Worm (Caenorhabditis elegans) whole organism, young adult: ENCODE results near the gene uba-1.
A peak's percentile ranks its signal among the peaks of the same experiment; 100 is the strongest.

ENCODE experiments used
- B0019.2 ChIP-seq: fragments of 200-800 bp; sonication (Bioruptor generic); conservative IDR thresholded peaks from 2 replicates; pipeline ENCODE4 v1.3.6; 2022; ENCODE audit warnings: missing genetic modification reagents, missing genetic modification characterization, missing compliant biosample characterization
- B0336.3 ChIP-seq: fragments of 200-800 bp; sonication (Bioruptor generic); IDR thresholded peaks from 2 replicates; pipeline ENCODE4 v1.3.6; 2022; ENCODE audit warnings: missing genetic modification characterization, missing compliant biosample characterization
- D2030.7 ChIP-seq: fragments of 200-800 bp; sonication (Bioruptor generic); IDR thresholded peaks from 2 replicates; pipeline ENCODE4 v1.3.6; 2022; ENCODE audit warnings: missing genetic modification reagents, missing genetic modification characterization, missing compliant biosample characterization
- F39B2.1 ChIP-seq: fragments of 200-800 bp; sonication (Bioruptor generic); IDR thresholded peaks from 2 replicates; pipeline ENCODE4 v1.3.6; 2022; ENCODE audit warnings: missing genetic modification reagents, missing genetic modification characterization, missing compliant biosample characterization
- F49E8.2 ChIP-seq: sonication (generic microtip); optimal IDR thresholded peaks from 3 replicates; lab custom pipeline; 2017; ENCODE audit warnings: missing genetic modification characterization, mild to moderate bottlenecking, missing compliant biosample characterization, antibody characterized with exemption, moderate library complexity; ENCODE audit not compliant: insufficient read depth
- K12H6.12 ChIP-seq: fragments of 200-800 bp; sonication (Bioruptor generic); optimal IDR thresholded peaks from 2 replicates; lab custom pipeline; 2018; ENCODE audit warnings: mild to moderate bottlenecking, missing genetic modification characterization, missing compliant biosample characterization
- Y53F4B.3 ChIP-seq: fragments of 200-800 bp; sonication (Bioruptor generic); IDR thresholded peaks from 2 replicates; pipeline ENCODE4 v1.3.6; 2022; ENCODE audit warnings: missing genetic modification reagents, missing genetic modification characterization, missing compliant biosample characterization
- Y56A3A.18 ChIP-seq: fragments of 200-800 bp; sonication (Bioruptor generic); IDR thresholded peaks from 2 replicates; pipeline ENCODE4 v1.3.6; 2022; ENCODE audit warnings: missing genetic modification reagents, missing genetic modification characterization, missing compliant biosample characterization
- ZK185.1 ChIP-seq: sonication (generic microtip); optimal IDR thresholded peaks from 2 replicates; lab custom pipeline; 2016; ENCODE audit warnings: mild to moderate bottlenecking, missing genetic modification characterization, missing compliant biosample characterization; ENCODE audit not compliant: poor library complexity, severe bottlenecking
- ama-1 ChIP-seq, 3 experiments: fragments of 150-350 bp in 1 of 3; sonication (generic microtip) in 2 of 3; optimal IDR thresholded peaks; 2 replicates each; lab custom pipeline; 2014 to 2018; ENCODE audit warnings: missing biosample characterization in 2 of 3, missing genetic modification characterization in 2 of 3, missing genetic modification reagents in 2 of 3
- aptf-3 ChIP-seq: fragments of 200-800 bp; sonication (Bioruptor generic); IDR thresholded peaks from 2 replicates; pipeline ENCODE4 v1.3.6; 2022; ENCODE audit warnings: missing genetic modification characterization, missing compliant biosample characterization
- bed-1 ChIP-seq: fragments of 200-800 bp; sonication (Bioruptor generic); IDR thresholded peaks from 2 replicates; pipeline ENCODE4 v1.3.6; 2022; ENCODE audit warnings: missing genetic modification reagents, missing genetic modification characterization, missing compliant biosample characterization
- cebp-1 ChIP-seq, 2 experiments: fragments of 200-800 bp in 1 of 2; sonication (Bioruptor generic) in 1 of 2; sonication (generic microtip) in 1 of 2; IDR thresholded peaks in 1 of 2; optimal IDR thresholded peaks in 1 of 2; 2 replicates each; pipeline versions ENCODE4 v1.3.6 to Lab custom; 2017 to 2022; ENCODE audit warnings: missing compliant biosample characterization in 2 of 2, missing genetic modification characterization in 2 of 2, mild to moderate bottlenecking in 1 of 2, missing genetic modification reagents in 1 of 2, moderate library complexity in 1 of 2
- ceh-40 ChIP-seq: fragments of 200-800 bp; sonication (Bioruptor generic); IDR thresholded peaks from 2 replicates; pipeline ENCODE4 v1.3.6; 2022; ENCODE audit warnings: missing genetic modification characterization, missing compliant biosample characterization
- ceh-91 ChIP-seq: fragments of 200-800 bp; sonication (Bioruptor generic); IDR thresholded peaks from 2 replicates; pipeline ENCODE4 v1.3.6; 2022; ENCODE audit warnings: missing genetic modification reagents, missing genetic modification characterization, missing compliant biosample characterization
- dox-1 ChIP-seq: fragments of 200-800 bp; sonication (Bioruptor generic); IDR thresholded peaks from 2 replicates; pipeline ENCODE4 v1.3.6; 2022; ENCODE audit warnings: missing genetic modification reagents, missing genetic modification characterization, missing compliant biosample characterization
- dpff-1 ChIP-seq: sonication (generic microtip); optimal IDR thresholded peaks from 2 replicates; lab custom pipeline; 2017; ENCODE audit warnings: mild to moderate bottlenecking, missing genetic modification characterization, missing compliant biosample characterization
- efl-1 ChIP-seq: fragments of 150-350 bp; optimal IDR thresholded peaks from 2 replicates; lab custom pipeline; 2014; ENCODE audit warnings: missing biosample characterization, missing genetic modification reagents, missing genetic modification characterization
- ets-4 ChIP-seq: fragments of 200-800 bp; sonication (Bioruptor generic); optimal IDR thresholded peaks from 2 replicates; lab custom pipeline; 2018; ENCODE audit warnings: mild to moderate bottlenecking, missing genetic modification characterization, missing compliant biosample characterization
- gei-17 ChIP-seq: fragments of 200-800 bp; sonication (Bioruptor generic); optimal IDR thresholded peaks from 2 replicates; lab custom pipeline; 2018; ENCODE audit warnings: mild to moderate bottlenecking, missing genetic modification characterization, missing compliant biosample characterization
- him-1 ChIP-seq: sonication (generic microtip); optimal IDR thresholded peaks from 2 replicates; lab custom pipeline; 2016; ENCODE audit warnings: missing genotype, missing genetic modification reagents, missing genetic modification characterization, missing compliant biosample characterization
- hmg-1.2 ChIP-seq: fragments of 200-800 bp; sonication (Bioruptor generic); IDR thresholded peaks from 2 replicates; pipeline ENCODE4 v1.3.6; 2022; ENCODE audit warnings: missing genetic modification reagents, missing genetic modification characterization, missing compliant biosample characterization
- hrde-1 ChIP-seq: sonication (generic microtip); optimal IDR thresholded peaks from 2 replicates; lab custom pipeline; 2016; ENCODE audit warnings: missing genetic modification characterization, mild to moderate bottlenecking, missing compliant biosample characterization, moderate library complexity, missing genotype, missing genetic modification reagents, borderline replicate concordance
- let-607 ChIP-seq, 2 experiments: fragments of 200-800 bp in 1 of 2; sonication (Bioruptor generic) in 1 of 2; sonication (generic microtip) in 1 of 2; optimal IDR thresholded peaks; 2 replicates each; lab custom pipeline; 2016 to 2018; ENCODE audit warnings: mild to moderate bottlenecking in 2 of 2, missing compliant biosample characterization in 2 of 2, missing genetic modification characterization in 2 of 2, moderate library complexity in 2 of 2, missing genotype in 1 of 2
- lin-26 ChIP-seq: fragments of 200-800 bp; sonication (Bioruptor generic); IDR thresholded peaks from 2 replicates; pipeline ENCODE4 v1.3.6; 2022; ENCODE audit warnings: missing genetic modification reagents, missing genetic modification characterization, missing compliant biosample characterization
- lin-54 ChIP-seq: fragments of 200-800 bp; sonication (Bioruptor generic); optimal IDR thresholded peaks from 2 replicates; lab custom pipeline; 2018; ENCODE audit warnings: mild to moderate bottlenecking, missing genetic modification characterization, missing compliant biosample characterization
- lsl-1 ChIP-seq: fragments of 200-800 bp; sonication (Bioruptor generic); optimal IDR thresholded peaks from 2 replicates; lab custom pipeline; 2018; ENCODE audit warnings: mild to moderate bottlenecking, missing genetic modification characterization, moderate library complexity, missing compliant biosample characterization
- madf-3 ChIP-seq: fragments of 200-800 bp; sonication (Bioruptor generic); IDR thresholded peaks from 2 replicates; pipeline ENCODE4 v1.3.6; 2022; ENCODE audit warnings: missing genetic modification reagents, missing genetic modification characterization, missing compliant biosample characterization
- madf-6 ChIP-seq: fragments of 200-800 bp; sonication (Bioruptor generic); IDR thresholded peaks from 2 replicates; pipeline ENCODE4 v1.3.6; 2022; ENCODE audit warnings: missing genetic modification reagents, missing genetic modification characterization, missing compliant biosample characterization
- nfyb-1 ChIP-seq: fragments of 200-800 bp; sonication (Bioruptor generic); IDR thresholded peaks from 2 replicates; pipeline ENCODE4 v1.3.6; 2022; ENCODE audit warnings: missing genetic modification reagents, missing genetic modification characterization, missing compliant biosample characterization
- nhr-120 ChIP-seq: fragments of 200-800 bp; sonication (Bioruptor generic); IDR thresholded peaks from 2 replicates; pipeline ENCODE4 v1.3.6; 2022; ENCODE audit warnings: missing genetic modification characterization, missing compliant biosample characterization
- nhr-80 ChIP-seq: sonication (generic microtip); optimal IDR thresholded peaks from 2 replicates; lab custom pipeline; 2016; ENCODE audit warnings: missing genetic modification characterization, missing compliant biosample characterization
- pbrm-1 ChIP-seq: fragments of 200-800 bp; sonication (Bioruptor generic); IDR thresholded peaks from 2 replicates; pipeline ENCODE4 v1.3.6; 2022; ENCODE audit warnings: missing genetic modification reagents, missing genetic modification characterization, missing compliant biosample characterization
- rpc-1 ChIP-seq, 2 experiments: fragments of 150-350 bp in 1 of 2; sonication (generic microtip) in 1 of 2; optimal IDR thresholded peaks; 2 replicates each; lab custom pipeline; 2014 to 2018; ENCODE audit warnings: missing biosample characterization in 1 of 2, missing genetic modification characterization in 1 of 2, missing genetic modification reagents in 1 of 2, missing genotype in 1 of 2
- snpc-1.1 ChIP-seq: sonication (generic microtip); optimal IDR thresholded peaks from 2 replicates; lab custom pipeline; 2017; ENCODE audit warnings: missing genetic modification characterization, mild to moderate bottlenecking, missing compliant biosample characterization, antibody characterized with exemption, moderate library complexity, missing genotype, missing genetic modification reagents; ENCODE audit not compliant: insufficient read depth
- somi-1 ChIP-seq: fragments of 200-800 bp; sonication (Bioruptor generic); optimal IDR thresholded peaks from 2 replicates; lab custom pipeline; 2018; ENCODE audit warnings: mild to moderate bottlenecking, missing genetic modification characterization, missing compliant biosample characterization
- tlf-1 ChIP-seq: fragments of 200-800 bp; sonication (Bioruptor generic); optimal IDR thresholded peaks from 2 replicates; lab custom pipeline; 2018; ENCODE audit warnings: mild to moderate bottlenecking, missing genetic modification characterization, missing compliant biosample characterization
- ztf-28 ChIP-seq: fragments of 200-800 bp; sonication (Bioruptor generic); IDR thresholded peaks from 2 replicates; pipeline ENCODE4 v1.3.6; 2022; ENCODE audit warnings: missing genetic modification reagents, missing genetic modification characterization, missing compliant biosample characterization
- ztf-3 ChIP-seq: fragments of 200-800 bp; sonication (Bioruptor generic); optimal IDR thresholded peaks from 2 replicates; lab custom pipeline; 2018; ENCODE audit warnings: mild to moderate bottlenecking, missing genetic modification characterization, missing compliant biosample characterization

uba-1 gene

ce11 chrIV:9998487-9999218 is 3.9 kb upstream of the uba-1 start, which contains the start of gene pyp-1 (continued):
- TF ChIP-seq ets-4 (GFP tag; lab: Kevin White, UChicago) (no peak), Y53F4B.3 (no peak), nhr-120 (GFP tag; lab: Robert Waterston, UW) (no peak), D2030.7 (GFP tag; lab: Robert Waterston, UW) (0 out of 2 replicates have a peak, but pooled peaks have one; percentile 19), gei-17 (no peak), aptf-3 (GFP tag; lab: Robert Waterston, UW) (no peak), lsl-1 (GFP tag; lab: Kevin White, UChicago) (peak; percentile 89), ceh-91 (peak; percentile 50; the same call in 1 of the 2 replicates), K12H6.12 (tag; lab: Kevin White, UChicago) (peak; percentile 7), F49E8.2 (peak; percentile 8)

ce11 chrIV:9993403-9994132 is 1.2 kb downstream of the uba-1 start:
- TF ChIP-seq dpff-1 (tag; lab: Kevin White, UChicago) (no peak), madf-6 (GFP tag; lab: Robert Waterston, UW) (peak; percentile 40; the same call in 1 of the 2 replicates), nfyb-1 (GFP tag; lab: Robert Waterston, UW) (peak; percentile 45; the same call in 1 of the 2 replicates), nhr-80 (tag; lab: Kevin White, UChicago) (peak; percentile 29), lin-26 (no peak), cebp-1 (GFP tag; IDR thresholded peaks at IDR 0.05; lab: Robert Waterston, UW) (peak; percentile 42; the same call in 1 of the 2 replicates), cebp-1 (tag; optimal IDR thresholded peaks at IDR 0.05; lab: Kevin White, UChicago) (peak; percentile 87), hmg-1.2 (GFP tag; lab: Robert Waterston, UW) (peak; percentile 10)
- TF ChIP-seq, all 124 proteins: peak for 5

- TF ChIP-seq F39B2.1 (GFP tag; lab: Robert Waterston, UW) (no peak), efl-1 (GFP tag; lab: Kevin White, UChicago) (no peak), rpc-1 (optimal IDR thresholded peaks at IDR 0.05; lab: Kevin White, UChicago) (no peak), rpc-1 (tag; optimal IDR thresholded peaks at IDR 0.05; lab: Kevin White, UChicago) (no peak), nfyb-1 (GFP tag; lab: Robert Waterston, UW) (peak; percentile 37; the same call in 1 of the 2 replicates), lin-54 (peak; percentile 5), madf-3 (GFP tag; lab: Robert Waterston, UW) (peak; percentile 52; the same call in 1 of the 2 replicates), cebp-1 (GFP tag; IDR thresholded peaks at IDR 0.05; lab: Robert Waterston, UW) (no peak), cebp-1 (tag; optimal IDR thresholded peaks at IDR 0.05; lab: Kevin White, UChicago) (peak; percentile 26), bed-1 (GFP tag; lab: Robert Waterston, UW) (no peak), somi-1 (no peak), tlf-1 (peak; percentile 36), B0336.3 (GFP tag; lab: Robert Waterston, UW) (peak; percentile 70), dox-1 (GFP tag; lab: Robert Waterston, UW) (no peak), Y56A3A.18 (no peak), madf-6 (GFP tag; lab: Robert Waterston, UW) (peak; percentile 41; the same call in 1 of the 2 replicates), ZK185.1 (tag; lab: Kevin White, UChicago) (no peak), pbrm-1 (GFP tag; lab: Robert Waterston, UW) (0 out of 2 replicates have a peak, but pooled peaks have one; percentile 26), hmg-1.2 (GFP tag; lab: Robert Waterston, UW) (peak; percentile 9; the same call in 1 of the 2 replicates), ztf-3 (GFP tag; lab: Kevin White, UChicago) (no peak), let-607 (tag; optimal IDR thresholded peaks at IDR 0.05; lab: Kevin White, UChicago) (no peak), snpc-1.1 (tag; lab: Kevin White, UChicago) (no peak), ama-1 (optimal IDR thresholded peaks at IDR 0.05; lab: Kevin White, UChicago) (no peak), ama-1 (GFP tag; optimal IDR thresholded peaks at IDR 0.05; lab: Kevin White, UChicago) (peak in 1 of 2 experiments; percentile 23), him-1 (tag; lab: Kevin White, UChicago) (peak; percentile 43), hrde-1 (peak; percentile 57), ztf-28 (GFP tag; lab: Robert Waterston, UW) (no peak), ceh-40 (GFP tag; lab: Robert Waterston, UW) (no peak), B0019.2 (GFP tag; lab: Robert Waterston, UW) (no peak)
Observed at ce11 chrIV:9989416-9989815, 5.3 kb downstream of the uba-1 start.
